Worm (Caenorhabditis elegans) whole organism, L2 larva: ENCODE results near the gene grk-1.
A peak's percentile ranks its signal among the peaks of the same experiment; 100 is the strongest.

Experiments
- C34F6.9 ChIP-seq: fragments of 150-350 bp; optimal IDR thresholded peaks from 2 replicates; lab custom pipeline; 2014; ENCODE audit warnings: missing biosample characterization, missing genetic modification characterization
- F13H6.1 ChIP-seq: sonication (generic microtip); optimal IDR thresholded peaks from 2 replicates; lab custom pipeline; 2016; ENCODE audit warnings: missing genetic modification characterization, missing compliant biosample characterization
- R02D3.7 ChIP-seq: fragments of 150-350 bp; optimal IDR thresholded peaks from 2 replicates; lab custom pipeline; 2014; ENCODE audit warnings: missing biosample characterization, missing genetic modification characterization
- Y55F3AM.14 ChIP-seq: fragments of 200-800 bp; sonication (Bioruptor generic); optimal IDR thresholded peaks from 2 replicates; lab custom pipeline; 2018; ENCODE audit warnings: mild to moderate bottlenecking, missing genetic modification characterization, missing compliant biosample characterization
- ZK546.5 ChIP-seq: sonication (generic microtip); optimal IDR thresholded peaks from 2 replicates; lab custom pipeline; 2017; ENCODE audit warnings: missing biosample characterization, missing genetic modification characterization
- alr-1 ChIP-seq: fragments of 150-350 bp; optimal IDR thresholded peaks from 2 replicates; lab custom pipeline; 2014; ENCODE audit warnings: missing biosample characterization, missing genetic modification characterization
- aly-2 ChIP-seq: fragments of 150-350 bp; optimal IDR thresholded peaks from 2 replicates; lab custom pipeline; 2014; ENCODE audit warnings: missing biosample characterization, missing genetic modification characterization
- blmp-1 ChIP-seq: sonication (generic microtip); optimal IDR thresholded peaks from 2 replicates; lab custom pipeline; 2017; ENCODE audit warnings: missing genetic modification characterization, mild to moderate bottlenecking, missing compliant biosample characterization, antibody characterized with exemption, moderate library complexity; ENCODE audit not compliant: insufficient read depth
- ceh-16 ChIP-seq: fragments of 150-350 bp; optimal IDR thresholded peaks from 2 replicates; lab custom pipeline; 2014; ENCODE audit warnings: missing biosample characterization, missing genetic modification characterization
- ceh-82 ChIP-seq: fragments of 150-350 bp; optimal IDR thresholded peaks from 2 replicates; lab custom pipeline; 2014; ENCODE audit warnings: missing biosample characterization, missing genetic modification characterization
- crh-2 ChIP-seq: sonication (generic microtip); optimal IDR thresholded peaks from 2 replicates; lab custom pipeline; 2017; ENCODE audit warnings: missing biosample characterization, missing genetic modification characterization
- dmd-4 ChIP-seq: sonication (generic microtip); optimal IDR thresholded peaks from 2 replicates; lab custom pipeline; 2017; ENCODE audit warnings: missing biosample characterization, missing genetic modification characterization
- egl-27 ChIP-seq: sonication (generic microtip); optimal IDR thresholded peaks from 3 replicates; lab custom pipeline; 2017; ENCODE audit warnings: missing biosample characterization, missing genetic modification reagents, missing genetic modification characterization
- elt-1 ChIP-seq: fragments of 150-350 bp; optimal IDR thresholded peaks from 2 replicates; lab custom pipeline; 2014; ENCODE audit warnings: missing biosample characterization, missing genetic modification characterization
- elt-3 ChIP-seq: sonication (generic microtip); optimal IDR thresholded peaks from 2 replicates; lab custom pipeline; 2017; ENCODE audit warnings: missing biosample characterization, missing genetic modification characterization
- fos-1 ChIP-seq: fragments of 150-350 bp; optimal IDR thresholded peaks from 2 replicates; lab custom pipeline; 2014; ENCODE audit warnings: missing biosample characterization, missing genetic modification characterization
- gmeb-1 ChIP-seq: fragments of 150-350 bp; optimal IDR thresholded peaks from 2 replicates; lab custom pipeline; 2014; ENCODE audit warnings: missing biosample characterization, missing genetic modification characterization
- lin-11 ChIP-seq: fragments of 150-350 bp; sonication (generic microtip); optimal IDR thresholded peaks from 2 replicates; lab custom pipeline; 2014; ENCODE audit warnings: missing biosample characterization, missing genetic modification characterization, inconsistent platforms, mixed read lengths
- lin-13 ChIP-seq: fragments of 150-350 bp; optimal IDR thresholded peaks from 2 replicates; lab custom pipeline; 2014; ENCODE audit warnings: missing biosample characterization, missing genetic modification reagents, missing genetic modification characterization
- lin-39 ChIP-seq: fragments of 150-350 bp; optimal IDR thresholded peaks from 2 replicates; lab custom pipeline; 2014; ENCODE audit warnings: missing biosample characterization, missing genetic modification reagents, missing genetic modification characterization
- lsy-2 ChIP-seq, 2 experiments: fragments of 150-350 bp in 1 of 2; sonication (generic microtip) in 1 of 2; optimal IDR thresholded peaks; 2 replicates each; lab custom pipeline; 2014 to 2017; ENCODE audit warnings: missing biosample characterization in 2 of 2, missing genetic modification characterization in 2 of 2
- mab-5 ChIP-seq: fragments of 150-350 bp; optimal IDR thresholded peaks from 2 replicates; lab custom pipeline; 2014; ENCODE audit warnings: missing biosample characterization, missing genetic modification characterization
- mbf-1 ChIP-seq: sonication (generic microtip); optimal IDR thresholded peaks from 2 replicates; lab custom pipeline; 2017; ENCODE audit warnings: missing biosample characterization, missing genetic modification characterization
- mdl-1 ChIP-seq, 2 experiments: fragments of 150-350 bp in 1 of 2; sonication (generic microtip) in 1 of 2; optimal IDR thresholded peaks; 2 replicates each; lab custom pipeline; 2017; ENCODE audit warnings: missing biosample characterization in 2 of 2, missing genetic modification characterization in 2 of 2
- nhr-10 ChIP-seq: sonication (generic microtip); optimal IDR thresholded peaks from 2 replicates; lab custom pipeline; 2017; ENCODE audit warnings: missing biosample characterization, missing genetic modification characterization
- nhr-11 ChIP-seq: fragments of 150-350 bp; optimal IDR thresholded peaks from 2 replicates; lab custom pipeline; 2014; ENCODE audit warnings: missing biosample characterization, missing genetic modification characterization
- nhr-129 ChIP-seq: fragments of 150-350 bp; optimal IDR thresholded peaks from 2 replicates; lab custom pipeline; 2014; ENCODE audit warnings: missing biosample characterization, missing genetic modification characterization
- nhr-21 ChIP-seq: fragments of 150-350 bp; optimal IDR thresholded peaks from 2 replicates; lab custom pipeline; 2014; ENCODE audit warnings: missing biosample characterization, missing genetic modification characterization
- nhr-23 ChIP-seq: fragments of 150-350 bp; optimal IDR thresholded peaks from 2 replicates; lab custom pipeline; 2014; ENCODE audit warnings: missing biosample characterization, missing genetic modification reagents, missing genetic modification characterization
- nhr-237 ChIP-seq: fragments of 150-350 bp; optimal IDR thresholded peaks from 2 replicates; lab custom pipeline; 2014; ENCODE audit warnings: missing biosample characterization, missing genetic modification characterization
- nhr-25 ChIP-seq: fragments of 150-350 bp; sonication (generic microtip); optimal IDR thresholded peaks from 3 replicates; lab custom pipeline; 2014; ENCODE audit warnings: missing biosample characterization, missing genetic modification characterization
- nhr-6 ChIP-seq: fragments of 150-350 bp; optimal IDR thresholded peaks from 2 replicates; lab custom pipeline; 2014; ENCODE audit warnings: missing biosample characterization, missing genetic modification characterization
- nhr-77 ChIP-seq: fragments of 150-350 bp; optimal IDR thresholded peaks from 2 replicates; lab custom pipeline; 2014; ENCODE audit warnings: missing biosample characterization, missing genetic modification characterization
- peb-1 ChIP-seq: fragments of 150-350 bp; optimal IDR thresholded peaks from 2 replicates; lab custom pipeline; 2014; ENCODE audit warnings: missing biosample characterization, missing genetic modification characterization
- sem-4 ChIP-seq: fragments of 150-350 bp; optimal IDR thresholded peaks from 2 replicates; lab custom pipeline; 2014; ENCODE audit warnings: missing biosample characterization, missing genetic modification reagents, missing genetic modification characterization
- skn-1 ChIP-seq: sonication (generic microtip); optimal IDR thresholded peaks from 2 replicates; lab custom pipeline; 2017; ENCODE audit warnings: missing biosample characterization, missing genetic modification characterization
- sma-3 ChIP-seq: sonication (generic microtip); optimal IDR thresholded peaks from 2 replicates; lab custom pipeline; 2016; ENCODE audit warnings: missing genetic modification reagents, missing genetic modification characterization, missing compliant biosample characterization
- sma-9 ChIP-seq, 2 experiments: fragments of 150-350 bp in 1 of 2; sonication (generic microtip) in 1 of 2; optimal IDR thresholded peaks; 2 replicates each; lab custom pipeline; 2014 to 2016; ENCODE audit warnings: missing genetic modification characterization in 2 of 2, mild to moderate bottlenecking in 1 of 2, missing biosample characterization in 1 of 2, missing compliant biosample characterization in 1 of 2, missing genetic modification reagents in 1 of 2, moderate library complexity in 1 of 2
- snpc-4 ChIP-seq: fragments of 150-350 bp; optimal IDR thresholded peaks from 2 replicates; lab custom pipeline; 2014; ENCODE audit warnings: missing biosample characterization, missing genetic modification characterization
- unc-39 ChIP-seq: fragments of 150-350 bp; optimal IDR thresholded peaks from 2 replicates; lab custom pipeline; 2014; ENCODE audit warnings: missing biosample characterization, missing genetic modification characterization
- unc-55 ChIP-seq: fragments of 150-350 bp; sonication (generic microtip); optimal IDR thresholded peaks from 3 replicates; lab custom pipeline; 2014; ENCODE audit warnings: missing biosample characterization, missing genetic modification reagents, missing genetic modification characterization
- ztf-1 ChIP-seq: fragments of 200-800 bp; sonication (Bioruptor generic); conservative IDR thresholded peaks from 2 replicates; pipeline ENCODE4 v1.3.6; 2022; ENCODE audit warnings: missing genetic modification characterization, missing compliant biosample characterization
- ztf-11 ChIP-seq: sonication (generic microtip); optimal IDR thresholded peaks from 2 replicates; lab custom pipeline; 2017; ENCODE audit warnings: missing biosample characterization, missing genetic modification characterization
- ztf-4 ChIP-seq: fragments of 150-350 bp; optimal IDR thresholded peaks from 2 replicates; lab custom pipeline; 2014; ENCODE audit warnings: missing biosample characterization, missing genetic modification characterization

grk-1 gene

ce11 chrX:9976206-9976605 lies 22.8 kb downstream of the grk-1 start, which contains the start of gene mgl-1:
Gene mgl-1 (minus strand): TSS chrX:9976306.
- TF ChIP-seq crh-2 (tag; lab: Kevin White, UChicago) (no peak), mab-5 (no peak), ztf-4 (tag; lab: Kevin White, UChicago) (no peak), ztf-1 (no peak), Y55F3AM.14 (GFP tag; lab: Kevin White, UChicago) (no peak), elt-3 (tag; lab: Kevin White, UChicago) (no peak), ztf-11 (tag; lab: Kevin White, UChicago) (no peak), nhr-6 (tag; lab: Kevin White, UChicago) (no peak), R02D3.7 (no peak), nhr-21 (tag; lab: Kevin White, UChicago) (no peak), skn-1 (tag; lab: Kevin White, UChicago) (no peak), lin-13 (no peak), nhr-77 (tag; lab: Kevin White, UChicago) (no peak), F13H6.1 (tag; lab: Kevin White, UChicago) (no peak), peb-1 (tag; lab: Kevin White, UChicago) (no peak), egl-27 (no peak), fos-1 (tag; lab: Kevin White, UChicago) (no peak), aly-2 (tag; lab: Kevin White, UChicago) (no peak)

ce11 chrX:9965275-9965674 lies 33.7 kb downstream of the grk-1 start, which contains the start of gene pssy-1:
Gene pssy-1 (plus strand): TSS chrX:9965592.
- TF ChIP-seq aly-2 (tag; lab: Kevin White, UChicago) = no peak
- no peak for TF ChIP-seq elt-1 (tag; lab: Kevin White, UChicago)
- no peak for TF ChIP-seq R02D3.7
- no peak for TF ChIP-seq sem-4 (tag; lab: Kevin White, UChicago)
- peak; percentile 25 for TF ChIP-seq sma-9 (GFP tag; optimal IDR thresholded peaks at IDR 0.05; lab: Kevin White, UChicago)
- no peak for TF ChIP-seq sma-9 (tag; optimal IDR thresholded peaks at IDR 0.05; lab: Kevin White, UChicago)

- TF ChIP-seq ceh-16 (tag; lab: Kevin White, UChicago) (no peak), lin-39 (tag; lab: Kevin White, UChicago) (no peak), fos-1 (tag; lab: Kevin White, UChicago) (no peak), nhr-21 (tag; lab: Kevin White, UChicago) (no peak), nhr-6 (tag; lab: Kevin White, UChicago) (no peak), ztf-11 (tag; lab: Kevin White, UChicago) (no peak), nhr-23 (no peak), sma-9 (GFP tag; optimal IDR thresholded peaks at IDR 0.05; lab: Kevin White, UChicago) (no peak), sma-9 (tag; optimal IDR thresholded peaks at IDR 0.05; lab: Kevin White, UChicago) (no peak), mbf-1 (no peak), nhr-237 (tag; lab: Kevin White, UChicago) (no peak), lin-11 (tag; lab: Kevin White, UChicago) (no peak), sem-4 (tag; lab: Kevin White, UChicago) (no peak), dmd-4 (tag; lab: Kevin White, UChicago) (no peak), crh-2 (tag; lab: Kevin White, UChicago) (no peak), unc-39 (tag; lab: Kevin White, UChicago) (no peak), ceh-82 (no peak), nhr-25 (no peak), alr-1 (tag; lab: Kevin White, UChicago) (no peak), R02D3.7 (no peak), ZK546.5 (tag; lab: Kevin White, UChicago) (no peak)
Observed at ce11 chrX:9962535-9962934, 36.5 kb downstream of the grk-1 start.

- TF ChIP-seq mab-5 (peak; percentile 92), mdl-1 (tag; optimal IDR thresholded peaks at IDR 0.05; lab: Kevin White, UChicago) (peak; percentile 79 to 84), blmp-1 (tag; lab: Kevin White, UChicago) (peak; percentile 61), lin-11 (tag; lab: Kevin White, UChicago) (peak; percentile 91), nhr-129 (tag; lab: Kevin White, UChicago) (peak; percentile 99), nhr-10 (tag; lab: Kevin White, UChicago) (no peak), lsy-2 (tag; optimal IDR thresholded peaks at IDR 0.05; lab: Kevin White, UChicago) (peak; percentile 61 to 92), elt-1 (tag; lab: Kevin White, UChicago) (no peak), unc-55 (GFP tag; lab: Kevin White, UChicago) (peak; percentile 99), aly-2 (tag; lab: Kevin White, UChicago) (no peak), mbf-1 (peak; percentile 12), elt-3 (tag; lab: Kevin White, UChicago) (no peak), dmd-4 (tag; lab: Kevin White, UChicago) (no peak), ztf-4 (tag; lab: Kevin White, UChicago) (peak; percentile 88), crh-2 (tag; lab: Kevin White, UChicago) (peak; percentile 98), unc-39 (tag; lab: Kevin White, UChicago) (peak; percentile 2), lin-39 (tag; lab: Kevin White, UChicago) (no peak), sma-3 (GFP tag; lab: Kevin White, UChicago) (peak; percentile 93), gmeb-1 (tag; lab: Kevin White, UChicago) (peak; percentile 78), nhr-21 (tag; lab: Kevin White, UChicago) (peak; percentile 78), nhr-11 (peak; percentile 55), nhr-6 (tag; lab: Kevin White, UChicago) (peak; percentile 89), snpc-4 (tag; lab: Kevin White, UChicago) (peak; percentile 75), egl-27 (peak; percentile 87), C34F6.9 (tag; lab: Kevin White, UChicago) (peak; percentile 98), R02D3.7 (no peak), lin-13 (peak; percentile 91), alr-1 (tag; lab: Kevin White, UChicago) (peak; percentile 6), ceh-82 (peak; percentile 12), ztf-1 (no peak)
Observed at ce11 chrX:9958561-9958960, 40.4 kb downstream of the grk-1 start, which contains the start of gene ZC506.1. Gene ZC506.1 (plus strand): TSS chrX:9958960.
